Worm (Caenorhabditis elegans) whole organism, L4 larva: ENCODE results near the gene C26H9A.3.

Experiments
- arid-1 ChIP-seq: fragments of 200-800 bp; sonication (Bioruptor generic); conservative IDR thresholded peaks from 2 replicates; pipeline ENCODE4 v1.3.6; 2022; ENCODE audit warnings: missing genetic modification reagents, missing genetic modification characterization, missing compliant biosample characterization
- ceh-82 ChIP-seq: sonication (generic microtip); optimal IDR thresholded peaks from 2 replicates; lab custom pipeline; 2017; ENCODE audit warnings: missing biosample characterization, missing genetic modification characterization
- lir-3 ChIP-seq: sonication (generic microtip); optimal IDR thresholded peaks from 2 replicates; lab custom pipeline; 2016; ENCODE audit warnings: mild to moderate bottlenecking, missing genetic modification characterization, missing compliant biosample characterization
- mxl-3 ChIP-seq: fragments of 200-800 bp; sonication (Bioruptor generic); optimal IDR thresholded peaks from 2 replicates; lab custom pipeline; 2018; ENCODE audit warnings: mild to moderate bottlenecking, missing genetic modification characterization, missing compliant biosample characterization
- nhr-77 ChIP-seq: fragments of 150-350 bp; optimal IDR thresholded peaks from 2 replicates; lab custom pipeline; 2014; ENCODE audit warnings: missing biosample characterization, missing genetic modification characterization
- pha-4 ChIP-seq, 2 experiments: fragments of 150-350 bp in 1 of 2; fragments of 200-800 bp in 1 of 2; sonication (Bioruptor generic) in 1 of 2; IDR thresholded peaks in 1 of 2; optimal IDR thresholded peaks in 1 of 2; 2 replicates each; pipeline versions ENCODE4 v1.3.6 to Lab custom; 2014 to 2022; ENCODE audit warnings: missing genetic modification characterization in 2 of 2, missing genetic modification reagents in 2 of 2, missing biosample characterization in 1 of 2, missing compliant biosample characterization in 1 of 2
- rbr-2 ChIP-seq: sonication (generic microtip); optimal IDR thresholded peaks from 2 replicates; lab custom pipeline; 2016; ENCODE audit warnings: missing genotype, missing genetic modification characterization, missing compliant biosample characterization
- skn-1 ChIP-seq: fragments of 150-350 bp; optimal IDR thresholded peaks from 2 replicates; lab custom pipeline; 2014; ENCODE audit warnings: missing biosample characterization, missing genetic modification characterization
- tag-97 ChIP-seq: fragments of 200-800 bp; sonication (Bioruptor generic); IDR thresholded peaks from 2 replicates; pipeline ENCODE4 v1.3.6; 2022; ENCODE audit warnings: missing genetic modification characterization, missing compliant biosample characterization

- TF ChIP-seq nhr-77 (tag; lab: Kevin White, UChicago) = no peak
- TF ChIP-seq tag-97 (GFP tag; lab: Robert Waterston, UW) = no peak
- TF ChIP-seq mxl-3 = no peak
- no peak for TF ChIP-seq lir-3 (tag; lab: Kevin White, UChicago)
- no peak for TF ChIP-seq pha-4 (GFP tag; IDR thresholded peaks at IDR 0.05; lab: Robert Waterston, UW)
- no peak for TF ChIP-seq pha-4 (tag; optimal IDR thresholded peaks at IDR 0.05; lab: Kevin White, UChicago)
- TF ChIP-seq rbr-2 = no peak
- no peak for TF ChIP-seq ceh-82 (tag; lab: Kevin White, UChicago)
- TF ChIP-seq skn-1 = no peak
- TF ChIP-seq arid-1 (GFP tag; lab: Robert Waterston, UW) = no peak
Observed at ce11 chrIV:12590373-12590772, 48.8 kb downstream of the C26H9A.3 start, which contains the start of gene cul-6.
